Worm (Caenorhabditis elegans) whole organism, midembryonic: ENCODE measurements around the gene F53B1.9.

ENCODE experiments used
- T22C8.4 ChIP-seq: fragments of 200-800 bp; sonication (Bioruptor generic); IDR thresholded peaks from 2 replicates; pipeline ENCODE4 v1.3.6; 2022; ENCODE audit warnings: missing genetic modification characterization, missing compliant biosample characterization
- cog-1 ChIP-seq: sonication (generic microtip); optimal IDR thresholded peaks from 2 replicates; lab custom pipeline; 2016; ENCODE audit warnings: missing genetic modification characterization, missing compliant biosample characterization
- flt-1 ChIP-seq: fragments of 200-800 bp; sonication (Bioruptor generic); IDR thresholded peaks from 2 replicates; pipeline ENCODE4 v1.3.6; 2022; ENCODE audit warnings: missing genetic modification characterization, missing compliant biosample characterization
- klf-2 ChIP-seq: fragments of 200-800 bp; sonication (Bioruptor generic); conservative IDR thresholded peaks from 2 replicates; pipeline ENCODE4 v1.3.6; 2022; ENCODE audit warnings: missing genetic modification reagents, missing genetic modification characterization, missing compliant biosample characterization
- med-1 ChIP-seq: sonication (generic microtip); optimal IDR thresholded peaks from 2 replicates; lab custom pipeline; 2017; ENCODE audit warnings: missing genetic modification characterization, mild to moderate bottlenecking, missing compliant biosample characterization, antibody characterized with exemption, missing genetic modification reagents; ENCODE audit not compliant: insufficient read depth
- ref-1 ChIP-seq: fragments of 200-800 bp; sonication (Bioruptor generic); conservative IDR thresholded peaks from 2 replicates; pipeline ENCODE4 v1.3.6; 2022; ENCODE audit warnings: missing genetic modification reagents, missing genetic modification characterization, missing compliant biosample characterization
- tab-1 ChIP-seq: fragments of 200-800 bp; sonication (Bioruptor generic); IDR thresholded peaks from 2 replicates; pipeline ENCODE4 v1.3.6; 2022; ENCODE audit warnings: missing genetic modification characterization, missing compliant biosample characterization
- ztf-23 ChIP-seq: fragments of 200-800 bp; sonication (Bioruptor generic); IDR thresholded peaks from 2 replicates; pipeline ENCODE4 v1.3.6; 2022; ENCODE audit warnings: missing genetic modification reagents, missing genetic modification characterization, missing compliant biosample characterization
- ztf-29 ChIP-seq: fragments of 200-800 bp; sonication (Bioruptor generic); IDR thresholded peaks from 2 replicates; pipeline ENCODE4 v1.3.6; 2022; ENCODE audit warnings: missing genetic modification reagents, missing genetic modification characterization, missing compliant biosample characterization

F53B1.9 gene

DNA sequence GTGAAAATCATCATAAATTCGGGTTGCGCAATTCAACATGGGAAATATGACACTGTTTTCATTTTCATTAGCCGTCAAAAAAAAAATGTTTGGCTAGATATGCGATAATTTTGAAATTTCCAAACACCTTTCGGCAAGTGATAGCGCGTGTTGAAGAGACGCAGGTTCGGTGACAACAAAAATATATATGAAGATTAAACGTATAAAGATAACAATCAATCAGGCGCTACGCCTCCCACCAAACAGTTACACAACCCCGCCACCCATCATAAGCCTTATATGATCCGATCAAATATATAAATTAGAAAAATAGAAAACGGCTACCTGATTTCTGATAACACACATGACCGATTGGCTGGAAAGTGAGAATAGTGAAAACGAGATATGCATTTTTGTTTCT lies 20.4 kb upstream of the F53B1.9 start:
- TF ChIP-seq med-1 (GFP tag; lab: Kevin White, UChicago), result no peak
- TF ChIP-seq cog-1 (tag; lab: Kevin White, UChicago), result no peak

DNA sequence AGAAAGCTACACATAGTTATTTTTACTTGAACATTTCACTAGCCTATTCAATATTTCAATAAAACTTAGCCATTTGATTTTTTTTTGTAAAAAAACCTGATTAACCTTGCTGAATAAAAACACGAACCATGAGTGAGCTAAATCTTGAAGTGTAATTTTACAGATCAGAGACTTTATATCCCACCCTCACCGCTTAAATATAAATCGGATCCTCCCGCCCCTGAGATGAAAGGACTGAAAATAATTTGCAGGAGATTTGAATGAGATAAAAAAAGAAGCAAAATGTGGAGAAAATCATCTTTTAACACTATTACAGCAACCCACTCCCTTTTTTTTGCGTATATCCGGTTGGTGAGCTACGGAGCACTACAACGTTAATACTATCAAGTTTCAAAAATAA lies 18.4 kb upstream of the F53B1.9 start, which contains the start of gene npax-2:
npax-2 (minus strand) TSS at position 101 of the 400 bp plus-strand sequence.
- TF ChIP-seq flt-1 (GFP tag; lab: Robert Waterston, UW) (no peak), klf-2 (GFP tag; lab: Robert Waterston, UW) (no peak), T22C8.4 (GFP tag; lab: Robert Waterston, UW) (no peak)

DNA sequence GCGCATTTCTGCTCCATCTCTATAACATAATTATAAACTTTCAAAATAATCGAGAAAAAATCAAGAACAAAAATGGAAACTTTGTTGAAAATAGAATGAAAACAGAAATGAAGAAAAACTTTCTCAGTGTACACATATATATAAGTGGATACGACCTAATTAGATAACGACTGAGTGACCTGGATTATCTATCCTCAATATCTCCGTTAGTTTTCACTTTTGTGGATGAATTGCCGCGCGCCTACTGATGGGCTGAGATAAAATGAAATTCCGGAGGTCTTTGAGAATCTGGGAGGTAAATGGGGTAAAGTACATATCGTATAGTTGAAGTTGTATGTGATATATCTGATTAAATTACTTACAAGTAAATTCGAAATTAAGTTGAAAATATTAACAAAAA lies 14.0 kb upstream of the F53B1.9 start, which contains the start of gene dpy-3:
dpy-3 (minus strand) TSS at position 19 of the 400 bp plus-strand sequence.
- no peak for TF ChIP-seq tab-1 (GFP tag; lab: Robert Waterston, UW)
- no peak for TF ChIP-seq ref-1 (GFP tag; lab: Robert Waterston, UW)
- no peak for TF ChIP-seq T22C8.4 (GFP tag; lab: Robert Waterston, UW)
- no peak for TF ChIP-seq ztf-29 (GFP tag; lab: Robert Waterston, UW)
- no peak for TF ChIP-seq flt-1 (GFP tag; lab: Robert Waterston, UW)
- no peak for TF ChIP-seq ztf-23
- TF ChIP-seq klf-2 (GFP tag; lab: Robert Waterston, UW), result no peak
- TF ChIP-seq cog-1 (tag; lab: Kevin White, UChicago), result no peak
- TF ChIP-seq med-1 (GFP tag; lab: Kevin White, UChicago), result no peak

DNA sequence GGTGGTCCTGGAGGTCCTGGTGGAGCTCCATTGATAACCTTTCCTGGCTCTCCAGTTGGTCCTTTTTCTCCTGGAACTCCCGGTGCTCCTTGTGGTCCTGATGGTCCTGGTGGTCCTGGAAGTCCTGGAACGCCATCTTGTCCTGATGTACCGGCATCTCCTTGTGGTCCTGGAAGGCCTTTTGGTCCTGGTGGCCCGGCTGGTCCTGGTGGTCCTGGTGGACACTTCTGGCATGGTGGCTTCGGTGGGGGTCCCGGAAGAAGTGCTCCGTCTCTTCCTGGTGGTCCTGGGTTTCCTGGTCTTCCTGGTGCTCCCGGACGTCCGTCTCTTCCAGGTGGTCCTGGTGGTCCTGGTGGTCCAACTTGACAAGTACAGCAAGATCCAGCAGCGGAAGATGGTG lies 13.2 kb upstream of the F53B1.9 start:
- TF ChIP-seq cog-1 (tag; lab: Kevin White, UChicago) (no peak), ztf-29 (GFP tag; lab: Robert Waterston, UW) (no peak), klf-2 (GFP tag; lab: Robert Waterston, UW) (no peak), tab-1 (GFP tag; lab: Robert Waterston, UW) (no peak), T22C8.4 (GFP tag; lab: Robert Waterston, UW) (no peak), ztf-23 (no peak), flt-1 (GFP tag; lab: Robert Waterston, UW) (no peak), ref-1 (GFP tag; lab: Robert Waterston, UW) (no peak), med-1 (GFP tag; lab: Kevin White, UChicago) (no peak)

DNA sequence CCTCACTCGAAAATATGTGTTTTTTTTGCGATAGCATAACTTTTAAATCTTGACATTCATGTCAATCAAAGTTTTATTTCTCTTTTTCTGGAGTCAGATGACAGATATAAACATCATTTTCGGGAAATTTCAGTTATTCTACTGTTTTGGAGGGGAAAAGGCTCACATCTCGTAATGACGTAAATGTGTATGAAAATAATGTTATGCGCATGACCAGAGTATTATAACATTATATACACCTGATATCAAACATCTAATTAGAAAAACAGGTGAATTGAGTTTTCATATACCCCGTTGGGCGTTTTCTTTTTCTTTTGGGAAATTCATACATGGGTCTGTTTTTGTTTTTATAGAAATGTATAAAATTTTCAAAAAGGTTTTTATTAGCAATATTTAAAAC lies 12.6 kb upstream of the F53B1.9 start:
- no peak for TF ChIP-seq tab-1 (GFP tag; lab: Robert Waterston, UW)
- TF ChIP-seq cog-1 (tag; lab: Kevin White, UChicago), result no peak
- TF ChIP-seq T22C8.4 (GFP tag; lab: Robert Waterston, UW), result no peak
- TF ChIP-seq flt-1 (GFP tag; lab: Robert Waterston, UW), result no peak
- no peak for TF ChIP-seq med-1 (GFP tag; lab: Kevin White, UChicago)
- TF ChIP-seq klf-2 (GFP tag; lab: Robert Waterston, UW), result no peak
- no peak for TF ChIP-seq ref-1 (GFP tag; lab: Robert Waterston, UW)
- TF ChIP-seq ztf-23, result no peak
- no peak for TF ChIP-seq ztf-29 (GFP tag; lab: Robert Waterston, UW)

DNA sequence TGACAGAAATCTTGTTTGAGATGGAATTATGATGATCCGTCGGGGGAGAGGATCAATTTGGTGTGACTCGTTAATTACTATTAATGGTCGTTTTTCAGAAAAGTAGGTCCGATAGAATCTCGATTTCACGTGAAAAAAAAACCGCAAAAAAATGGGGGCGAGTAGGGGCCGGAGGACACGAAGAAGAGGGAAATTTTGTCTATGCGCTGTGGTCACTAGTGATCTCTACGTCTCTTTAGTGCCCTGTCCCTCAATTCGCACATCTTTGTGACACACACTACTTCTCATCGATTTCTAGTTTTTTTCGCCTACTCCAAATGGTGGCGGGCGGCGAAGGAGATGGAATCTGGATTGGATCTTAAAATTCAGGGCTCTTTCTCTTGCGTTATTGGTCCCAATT lies 9.0 kb upstream of the F53B1.9 start:
- no peak for TF ChIP-seq T22C8.4 (GFP tag; lab: Robert Waterston, UW)
- TF ChIP-seq klf-2 (GFP tag; lab: Robert Waterston, UW), result no peak
- no peak for TF ChIP-seq flt-1 (GFP tag; lab: Robert Waterston, UW)
- TF ChIP-seq ztf-23, result 0 out of 2 replicates have a peak, but pooled peaks have one; percentile 28
- TF ChIP-seq cog-1 (tag; lab: Kevin White, UChicago), result no peak
- TF ChIP-seq ref-1 (GFP tag; lab: Robert Waterston, UW), result no peak
- TF ChIP-seq tab-1 (GFP tag; lab: Robert Waterston, UW), result no peak

DNA sequence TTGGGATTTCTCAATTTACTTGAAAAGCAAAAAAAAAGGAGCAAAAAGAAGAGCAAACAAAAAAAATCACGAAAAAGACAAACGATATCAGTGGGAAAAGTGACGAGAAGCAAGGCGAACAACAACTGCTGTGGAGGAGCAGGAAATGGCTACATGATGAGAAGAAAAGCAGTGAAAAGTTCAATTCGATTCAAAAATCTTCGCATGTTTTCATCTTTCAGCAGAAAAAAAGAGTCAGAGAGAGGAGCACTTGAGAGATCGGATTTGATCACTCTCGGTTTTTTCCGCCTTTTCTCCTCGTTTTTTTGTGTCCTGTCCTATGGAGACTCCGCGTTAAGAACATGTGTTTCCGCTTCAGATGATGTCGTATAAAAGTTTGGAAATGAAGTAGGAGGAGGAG lies 7.3 kb upstream of the F53B1.9 start:
- TF ChIP-seq ztf-23 (no peak), tab-1 (GFP tag; lab: Robert Waterston, UW) (no peak), ref-1 (GFP tag; lab: Robert Waterston, UW) (no peak), T22C8.4 (GFP tag; lab: Robert Waterston, UW) (no peak), med-1 (GFP tag; lab: Kevin White, UChicago) (no peak), ztf-29 (GFP tag; lab: Robert Waterston, UW) (no peak), cog-1 (tag; lab: Kevin White, UChicago) (no peak), flt-1 (GFP tag; lab: Robert Waterston, UW) (no peak), klf-2 (GFP tag; lab: Robert Waterston, UW) (no peak)

DNA sequence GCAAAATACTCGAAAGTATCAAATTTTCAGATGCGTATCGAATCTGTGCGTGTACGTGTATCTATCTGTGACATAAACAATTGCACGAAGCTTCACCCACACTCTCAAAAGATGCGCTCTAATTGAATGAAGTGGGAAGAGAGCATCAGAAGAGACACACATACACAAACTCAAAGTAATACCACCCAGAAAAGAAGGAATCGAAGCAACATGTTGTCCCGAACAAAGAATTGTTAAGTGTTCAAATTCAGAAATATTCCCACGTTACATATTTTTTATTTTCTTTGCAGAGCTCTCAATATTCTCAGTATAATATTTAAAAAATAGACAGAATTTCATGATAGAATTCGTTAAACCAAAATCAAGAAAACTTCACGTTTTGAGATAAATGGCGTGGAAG lies 5.3 kb upstream of the F53B1.9 start:
- TF ChIP-seq klf-2 (GFP tag; lab: Robert Waterston, UW) (no peak), ref-1 (GFP tag; lab: Robert Waterston, UW) (no peak), flt-1 (GFP tag; lab: Robert Waterston, UW) (no peak)

DNA sequence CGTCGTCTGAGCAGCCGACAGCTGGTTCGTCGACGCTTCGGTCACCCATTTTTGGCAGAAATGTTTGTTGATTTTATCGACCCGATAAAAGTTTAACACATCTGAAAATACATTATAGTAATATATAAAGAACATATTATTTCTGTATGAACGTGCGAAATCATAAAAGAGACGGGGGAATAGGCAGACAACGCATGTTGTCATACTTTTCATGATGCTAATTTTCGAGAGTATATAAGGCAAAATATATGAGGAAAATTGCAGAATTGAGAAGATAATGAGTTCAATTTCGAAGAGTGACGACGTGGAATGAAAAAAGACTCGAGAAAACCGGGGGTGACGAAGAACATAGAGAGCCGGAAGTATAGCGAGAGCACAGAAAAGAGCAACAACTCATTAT lies 1.5 kb downstream of the F53B1.9 start, which contains the start of gene F53B1.8:
F53B1.8 (minus strand) TSS at position 101 of the 400 bp plus-strand sequence.
- TF ChIP-seq tab-1 (GFP tag; lab: Robert Waterston, UW) (no peak), T22C8.4 (GFP tag; lab: Robert Waterston, UW) (no peak), ref-1 (GFP tag; lab: Robert Waterston, UW) (no peak)

DNA sequence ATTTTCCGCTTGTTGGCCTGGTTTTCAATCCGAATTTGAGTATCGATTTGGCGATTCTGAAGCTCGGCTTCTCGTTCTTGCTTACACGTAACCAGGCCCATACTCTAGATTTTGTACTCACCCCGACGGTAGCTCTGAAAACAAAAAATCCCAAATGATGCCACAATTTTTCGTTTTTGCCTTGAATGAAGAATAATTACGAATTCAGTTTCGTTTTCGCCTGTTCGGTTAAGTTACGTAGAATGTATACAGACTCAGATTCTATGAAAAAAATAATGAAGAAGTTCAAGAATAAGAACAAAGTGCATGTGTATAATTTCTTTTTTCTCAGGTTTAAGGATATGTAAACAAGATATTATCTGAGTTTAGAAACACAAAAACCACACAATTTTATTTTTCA lies 10.7 kb downstream of the F53B1.9 start, which contains the start of gene gpa-5:
gpa-5 (minus strand) TSS at position 101 of the 400 bp plus-strand sequence.
- TF ChIP-seq flt-1 (GFP tag; lab: Robert Waterston, UW), result no peak
